Fruit fly (Drosophila melanogaster) whole organism, embryonic: Measurements from ENCODE around the gene CG32413.

ENCODE experiments used
- Blimp-1 ChIP-seq: fragments of 200-800 bp; sonication (Bioruptor generic); optimal IDR thresholded peaks from 3 replicates; lab custom pipeline; 2018; ENCODE audit warnings: missing biosample characterization, missing genetic modification characterization, mild to moderate bottlenecking, moderate library complexity, missing genetic modification reagents
- CG10209 ChIP-seq: fragments of 200-800 bp; sonication (Bioruptor generic); optimal IDR thresholded peaks from 3 replicates; lab custom pipeline; 2017; ENCODE audit warnings: missing biosample characterization, mild to moderate bottlenecking, missing genetic modification characterization, missing genetic modification reagents
- CG10321 ChIP-seq: fragments of 200-800 bp; sonication (Bioruptor generic); IDR thresholded peaks from 2 replicates; pipeline ENCODE4 v1.3.6; 2022; ENCODE audit warnings: missing biosample characterization, missing genetic modification characterization
- CG11504 ChIP-seq: fragments of 200-800 bp; sonication (Bioruptor generic); optimal IDR thresholded peaks from 3 replicates; lab custom pipeline; 2019; ENCODE audit warnings: missing biosample characterization, mild to moderate bottlenecking, missing genetic modification characterization, moderate library complexity
- CG13123 ChIP-seq: fragments of 200-800 bp; sonication (Bioruptor generic); optimal IDR thresholded peaks from 2 replicates; lab custom pipeline; 2016; ENCODE audit warnings: missing biosample characterization, missing genetic modification characterization
- CG13287 ChIP-seq: fragments of 200-800 bp; sonication (Bioruptor generic); IDR thresholded peaks from 2 replicates; pipeline ENCODE4 v1.3.6; 2022; ENCODE audit warnings: missing biosample characterization, missing genetic modification characterization; ENCODE audit not compliant: partially characterized antibody
- CG14014 ChIP-seq: fragments of 200-800 bp; sonication (Bioruptor generic); IDR thresholded peaks from 2 replicates; pipeline ENCODE4 v1.3.6; 2022; ENCODE audit warnings: missing biosample characterization, missing genetic modification characterization
- CG14441 ChIP-seq: fragments of 200-800 bp; sonication (Bioruptor generic); IDR thresholded peaks from 2 replicates; pipeline ENCODE4 v1.3.6; 2022; ENCODE audit warnings: missing biosample characterization, missing genetic modification characterization
- CG14667 ChIP-seq: fragments of 200-800 bp; sonication (Bioruptor generic); IDR thresholded peaks from 2 replicates; pipeline ENCODE4 v1.3.6; 2022; ENCODE audit warnings: missing biosample characterization, missing genetic modification characterization
- CG1602 ChIP-seq: fragments of 200-800 bp; sonication (Bioruptor generic); optimal IDR thresholded peaks from 3 replicates; lab custom pipeline; 2016; ENCODE audit warnings: missing biosample characterization, missing genetic modification characterization
- CG17328 ChIP-seq: fragments of 200-800 bp; sonication (Bioruptor generic); IDR thresholded peaks from 2 replicates; pipeline ENCODE4 v1.3.6; 2022; ENCODE audit warnings: missing biosample characterization, missing genetic modification characterization
- CG17359 ChIP-seq: fragments of 200-800 bp; sonication (Bioruptor generic); optimal IDR thresholded peaks from 3 replicates; lab custom pipeline; 2018; ENCODE audit warnings: missing biosample characterization, mild to moderate bottlenecking, missing genetic modification characterization, moderate library complexity
- CG2889 ChIP-seq: fragments of 200-800 bp; sonication (Bioruptor generic); IDR thresholded peaks from 3 replicates; pipeline ENCODE4 v1.3.6; 2022; ENCODE audit warnings: missing biosample characterization, missing genetic modification characterization
- CG31388 ChIP-seq: fragments of 200-800 bp; sonication (Bioruptor generic); optimal IDR thresholded peaks from 2 replicates; lab custom pipeline; 2016; ENCODE audit warnings: missing biosample characterization, missing genetic modification characterization
- CG8281 ChIP-seq: fragments of 200-800 bp; sonication (Bioruptor generic); optimal IDR thresholded peaks from 2 replicates; lab custom pipeline; 2018; ENCODE audit warnings: missing biosample characterization, mild to moderate bottlenecking, missing genetic modification characterization, moderate library complexity
- CG8290 ChIP-seq, 3 experiments: fragments of 200-800 bp; sonication (Bioruptor generic); optimal IDR thresholded peaks; 2 replicates each; lab custom pipeline; 2016 to 2019; ENCODE audit warnings: missing biosample characterization in 3 of 3, missing genetic modification characterization in 3 of 3, mild to moderate bottlenecking in 2 of 3, moderate library complexity in 1 of 3
- CG8388 ChIP-seq: fragments of 200-800 bp; sonication (Bioruptor generic); optimal IDR thresholded peaks from 2 replicates; lab custom pipeline; 2019; ENCODE audit warnings: missing biosample characterization, mild to moderate bottlenecking, missing genetic modification characterization, moderate library complexity
- Gug ChIP-seq: fragments of 200-800 bp; sonication (Bioruptor generic); IDR thresholded peaks from 4 replicates; pipeline ENCODE4 v1.3.6; 2022; ENCODE audit warnings: missing biosample characterization, missing genetic modification characterization
- HLH54F ChIP-seq: fragments of 200-800 bp; sonication (Bioruptor generic); optimal IDR thresholded peaks from 3 replicates; lab custom pipeline; 2016; ENCODE audit warnings: missing biosample characterization, missing genetic modification characterization
- Hr3 ChIP-seq: fragments of 200-800 bp; sonication (Bioruptor generic); optimal IDR thresholded peaks from 3 replicates; lab custom pipeline; 2016; ENCODE audit warnings: missing biosample characterization, missing genetic modification characterization
- Lhr ChIP-seq: fragments of 200-800 bp; sonication (Bioruptor generic); optimal IDR thresholded peaks from 3 replicates; lab custom pipeline; 2017; ENCODE audit warnings: mild to moderate bottlenecking, missing biosample characterization, missing genetic modification reagents, missing genetic modification characterization
- MESR4 ChIP-seq: fragments of 200-800 bp; sonication (Bioruptor generic); optimal IDR thresholded peaks from 2 replicates; lab custom pipeline; 2018; ENCODE audit warnings: missing biosample characterization, mild to moderate bottlenecking, missing genetic modification characterization, moderate library complexity
- Med ChIP-seq: fragments of 200-800 bp; sonication (Bioruptor generic); peaks from one replicate; lab custom pipeline; 2016; ENCODE audit warnings: missing biosample characterization, missing genetic modification characterization, mild to moderate bottlenecking, inconsistent platforms, moderate library complexity
- Mrtf ChIP-seq: fragments of 200-800 bp; sonication (Bioruptor generic); IDR thresholded peaks from 3 replicates; pipeline ENCODE4 v1.3.6; 2022; ENCODE audit warnings: missing biosample characterization, missing genetic modification characterization
- NK7.1 ChIP-seq: fragments of 200-800 bp; sonication (Bioruptor generic); optimal IDR thresholded peaks from 3 replicates; lab custom pipeline; 2016; ENCODE audit warnings: missing biosample characterization, missing genetic modification characterization
- Nf-YB ChIP-seq: fragments of 200-800 bp; sonication (Bioruptor generic); optimal IDR thresholded peaks from 3 replicates; lab custom pipeline; 2019; ENCODE audit warnings: missing biosample characterization, mild to moderate bottlenecking, missing genetic modification characterization, moderate library complexity
- Rfx ChIP-seq: fragments of 200-800 bp; sonication (Bioruptor generic); IDR thresholded peaks from 2 replicates; pipeline ENCODE4 v1.3.6; 2022; ENCODE audit warnings: missing biosample characterization, missing genetic modification characterization
- Sin3A ChIP-seq: fragments of >200 bp; optimal IDR thresholded peaks from 2 replicates; lab custom pipeline; 2018
- Ssrp ChIP-seq: fragments of 200-800 bp; sonication (Bioruptor generic); optimal IDR thresholded peaks from 2 replicates; lab custom pipeline; 2018; ENCODE audit warnings: missing biosample characterization, mild to moderate bottlenecking, missing genetic modification characterization, moderate library complexity
- TFAM ChIP-seq: fragments of 200-800 bp; sonication (Bioruptor generic); optimal IDR thresholded peaks from 2 replicates; lab custom pipeline; 2017; ENCODE audit warnings: missing biosample characterization, missing genetic modification characterization, inconsistent platforms
- YL-1 ChIP-seq: fragments of 200-800 bp; sonication (Bioruptor generic); optimal IDR thresholded peaks from 3 replicates; lab custom pipeline; 2017; ENCODE audit warnings: missing biosample characterization, mild to moderate bottlenecking, missing genetic modification characterization
- ash1 ChIP-seq: fragments of 200-800 bp; sonication (Bioruptor generic); optimal IDR thresholded peaks from 2 replicates; lab custom pipeline; 2018; ENCODE audit warnings: missing biosample characterization, mild to moderate bottlenecking, missing genetic modification characterization
- cad ChIP-seq: fragments of >200 bp; optimal IDR thresholded peaks from 2 replicates; lab custom pipeline; 2017; ENCODE audit warnings: missing biosample characterization, missing genetic modification characterization
- dan ChIP-seq: fragments of 200-800 bp; sonication (Bioruptor generic); IDR thresholded peaks from 2 replicates; pipeline ENCODE4 v1.3.6; 2022; ENCODE audit warnings: missing biosample characterization, missing genetic modification characterization
- dimm ChIP-seq: fragments of 200-800 bp; sonication (Bioruptor generic); IDR thresholded peaks from 2 replicates; pipeline ENCODE4 v1.3.6; 2022; ENCODE audit warnings: missing biosample characterization, missing genetic modification characterization
- dmrt11E ChIP-seq: fragments of 200-800 bp; sonication (Bioruptor generic); optimal IDR thresholded peaks from 3 replicates; lab custom pipeline; 2018; ENCODE audit warnings: missing biosample characterization, mild to moderate bottlenecking, missing genetic modification characterization, moderate library complexity
- fd64A ChIP-seq: fragments of 200-800 bp; sonication (Bioruptor generic); optimal IDR thresholded peaks from 3 replicates; lab custom pipeline; 2018; ENCODE audit warnings: missing biosample characterization, mild to moderate bottlenecking, missing genetic modification characterization
- gcm2 ChIP-seq: fragments of 200-800 bp; sonication (Bioruptor generic); optimal IDR thresholded peaks from 2 replicates; lab custom pipeline; 2016; ENCODE audit warnings: missing biosample characterization, missing genetic modification characterization
- klu ChIP-seq: fragments of 200-800 bp; sonication (Bioruptor generic); IDR thresholded peaks from 2 replicates; pipeline ENCODE4 v1.3.6; 2022; ENCODE audit warnings: missing biosample characterization, missing genetic modification characterization
- knrl ChIP-seq: fragments of 200-800 bp; sonication (Bioruptor generic); IDR thresholded peaks from 3 replicates; pipeline ENCODE4 v1.3.6; 2022; ENCODE audit warnings: missing biosample characterization, missing genetic modification characterization; ENCODE audit not compliant: partially characterized antibody
- lbe ChIP-seq: fragments of 200-800 bp; sonication (Bioruptor generic); optimal IDR thresholded peaks from 2 replicates; lab custom pipeline; 2016; ENCODE audit warnings: missing biosample characterization, mild to moderate bottlenecking, missing genetic modification characterization
- lilli ChIP-seq: fragments of 200-800 bp; sonication (Bioruptor generic); optimal IDR thresholded peaks from 3 replicates; lab custom pipeline; 2016; ENCODE audit warnings: missing biosample characterization, missing genetic modification characterization
- pan ChIP-seq, 4 experiments: fragments of >200 bp in 3 of 4; fragments of 200-800 bp in 1 of 4; sonication (Bioruptor generic) in 1 of 4; optimal IDR thresholded peaks in 3 of 4; IDR thresholded peaks in 1 of 4; 2 replicates each; pipeline versions ENCODE4 v1.3.6 to Lab custom; 2017 to 2022; ENCODE audit warnings: missing biosample characterization in 2 of 4, missing genetic modification characterization in 2 of 4, mixed read lengths in 1 of 4
- pnt ChIP-seq: fragments of 200-800 bp; sonication (Bioruptor generic); optimal IDR thresholded peaks from 3 replicates; lab custom pipeline; 2016; ENCODE audit warnings: missing biosample characterization, missing genetic modification characterization
- prd ChIP-seq, 3 experiments: fragments of >200 bp in 2 of 3; fragments of 200-800 bp in 1 of 3; sonication (Bioruptor generic) in 1 of 3; optimal IDR thresholded peaks in 2 of 3; IDR thresholded peaks in 1 of 3; 2 replicates in 2 of 3; 3 replicates in 1 of 3; pipeline versions ENCODE4 v1.3.6 to Lab custom; 2017 to 2022; ENCODE audit warnings: missing biosample characterization in 1 of 3, missing genetic modification characterization in 1 of 3
- ranshi ChIP-seq: fragments of 200-800 bp; sonication (Bioruptor generic); IDR thresholded peaks from 2 replicates; pipeline ENCODE4 v1.3.6; 2022; ENCODE audit warnings: missing biosample characterization, missing genetic modification characterization
- sob ChIP-seq: fragments of 200-800 bp; sonication (Bioruptor generic); IDR thresholded peaks from 2 replicates; pipeline ENCODE4 v1.3.6; 2022; ENCODE audit warnings: missing biosample characterization, missing genetic modification characterization
- unc-4 ChIP-seq: fragments of 200-800 bp; sonication (Bioruptor generic); IDR thresholded peaks from 2 replicates; pipeline ENCODE4 v1.3.6; 2022; ENCODE audit warnings: missing biosample characterization, missing genetic modification characterization; ENCODE audit not compliant: partially characterized antibody

The CG32413 gene

dm6 chr3L:5869614-5870204, 34.1 kb downstream of the CG32413 start (continued):
- TF ChIP-seq YL-1 = no peak
- no peak for TF ChIP-seq ash1 (GFP tag; lab: Kevin White, UChicago)
- no peak for TF ChIP-seq CG13123
- peak; percentile 21 for TF ChIP-seq TFAM (GFP tag; lab: Kevin White, UChicago)
- TF ChIP-seq HLH54F = peak; percentile 34
- TF ChIP-seq CG14441 (GFP tag; lab: Robert Waterston, UW) = peak; percentile 77
- TF ChIP-seq CG1602 (GFP tag; lab: Kevin White, UChicago) = peak; percentile 46
- TF ChIP-seq Ssrp (tag; lab: Kevin White, UChicago) = no peak
- peak; percentile 65; the same call in 1 of the 3 replicates for TF ChIP-seq knrl
- peak; percentile 76 for TF ChIP-seq Gug (GFP tag; lab: Robert Waterston, UW)
- no peak for TF ChIP-seq Sin3A (lab: Kevin White, UChicago)
- TF ChIP-seq CG8290 (GFP tag; optimal IDR thresholded peaks at IDR 0.05; lab: Kevin White, UChicago) = peak; percentile 94
- no peak for TF ChIP-seq CG8290 (tag; optimal IDR thresholded peaks at IDR 0.05; lab: Kevin White, UChicago)
- TF ChIP-seq CG8388 (GFP tag; lab: Kevin White, UChicago) = no peak
- peak; percentile 85 for TF ChIP-seq Mrtf (GFP tag; lab: Robert Waterston, UW)
- peak; percentile 31; the same call in 1 of the 2 replicates for TF ChIP-seq klu (GFP tag; lab: Robert Waterston, UW)
- peak; percentile 86 for TF ChIP-seq CG17359 (tag; lab: Kevin White, UChicago)
- no peak for TF ChIP-seq gcm2
- TF ChIP-seq CG13287 (GFP tag; lab: Robert Waterston, UW) = peak; percentile 76; the same call in 1 of the 2 replicates
- peak; percentile 43; the same call in 1 of the 2 replicates for TF ChIP-seq CG14014
- peak; percentile 72 for TF ChIP-seq CG17328 (GFP tag; lab: Robert Waterston, UW)
- no peak for TF ChIP-seq lbe (GFP tag; lab: Kevin White, UChicago)
- peak; percentile 94 for TF ChIP-seq Rfx (GFP tag; lab: Robert Waterston, UW)
- no peak for TF ChIP-seq CG8281
- TF ChIP-seq NK7.1 (GFP tag; lab: Kevin White, UChicago) = peak; percentile 39
- no peak for TF ChIP-seq dan (GFP tag; lab: Robert Waterston, UW)
- peak; percentile 65 for TF ChIP-seq Hr3 (GFP tag; lab: Kevin White, UChicago)
- peak; percentile 53 for TF ChIP-seq lilli (GFP tag; lab: Kevin White, UChicago)
- no peak for TF ChIP-seq prd (optimal IDR thresholded peaks at IDR 0.05; lab: Kevin White, UChicago)
- peak; percentile 81 for TF ChIP-seq prd (GFP tag; IDR thresholded peaks at IDR 0.05; lab: Robert Waterston, UW)
- peak; percentile 53 for TF ChIP-seq CG10209 (GFP tag; lab: Kevin White, UChicago)
- no peak for TF ChIP-seq MESR4 (GFP tag; lab: Kevin White, UChicago)
- TF ChIP-seq unc-4 (GFP tag; lab: Robert Waterston, UW) = 0 out of 2 replicates have a peak, but pooled peaks have one; percentile 16
- peak; percentile 54 for TF ChIP-seq dmrt11E (tag; lab: Kevin White, UChicago)
- TF ChIP-seq ranshi (GFP tag; lab: Robert Waterston, UW) = 0 out of 2 replicates have a peak, but pooled peaks have one; percentile 45
- peak; percentile 87 for TF ChIP-seq CG11504 (tag; lab: Kevin White, UChicago)
- no peak for TF ChIP-seq CG2889 (GFP tag; lab: Robert Waterston, UW)
- TF ChIP-seq sob (GFP tag; lab: Robert Waterston, UW) = peak; percentile 85
- TF ChIP-seq fd64A (GFP tag; lab: Kevin White, UChicago) = no peak
- peak; percentile 71 for TF ChIP-seq Blimp-1
- peak; percentile 85 for TF ChIP-seq Lhr (GFP tag; lab: Kevin White, UChicago)
- TF ChIP-seq Med (GFP tag; lab: Kevin White, UChicago) = no peak
- TF ChIP-seq pan (optimal IDR thresholded peaks at IDR 0.05; lab: Kevin White, UChicago) = no peak
- TF ChIP-seq pan (GFP tag; optimal IDR thresholded peaks at IDR 0.05 in 1 of 2, IDR thresholded peaks at IDR 0.05 in 1 of 2) = peak in 1 of 2 experiments; percentile 75
- peak; percentile 54 for TF ChIP-seq pnt (GFP tag; lab: Kevin White, UChicago)
- TF ChIP-seq CG14667 (GFP tag; lab: Robert Waterston, UW) = peak; percentile 59
- TF ChIP-seq cad (GFP tag; lab: Kevin White, UChicago) = no peak
- peak; percentile 38; the same call in 1 of the 2 replicates for TF ChIP-seq CG10321
- TF ChIP-seq CG31388 (GFP tag; lab: Kevin White, UChicago) = peak; percentile 54
- no peak for TF ChIP-seq Nf-YB
- TF ChIP-seq dimm (GFP tag; lab: Robert Waterston, UW) = no peak
